Worm (Caenorhabditis elegans): Measurements from ENCODE around the gene hint-3.

ce11 chrV:7749708-7750107 lies 10.6 kb upstream of the hint-3 start:
- no peak for TF ChIP-seq klf-2 (GFP tag; conservative IDR thresholded peaks at IDR 0.05)
- TF ChIP-seq flt-1 (GFP tag; IDR thresholded peaks at IDR 0.05): no peak
- TF ChIP-seq med-1 (GFP tag; optimal IDR thresholded peaks at IDR 0.05; ENCODE audit: insufficient read depth): no peak
- TF ChIP-seq cog-1 (tag; optimal IDR thresholded peaks at IDR 0.05): no peak
